Fruit fly (Drosophila melanogaster): ENCODE measurements around the gene CG8813.
A peak's percentile ranks its signal among the peaks of the same experiment; 100 is the strongest.

Gene CG8813

dm6 chr2L:2882968-2883702 is 13.7 kb downstream of the CG8813 start (continued):
- TF ChIP-seq Rfx (GFP tag; IDR thresholded peaks at IDR 0.05) (peak; percentile 67), tgo (GFP tag; IDR thresholded peaks at IDR 0.05) (peak; percentile 47; the same call in 2 of the 3 replicates), CG18011 (GFP tag; optimal IDR thresholded peaks at IDR 0.05) (no peak), CG15601 (tag; optimal IDR thresholded peaks at IDR 0.05) (peak; percentile 55), cwo (GFP tag; optimal IDR thresholded peaks at IDR 0.05) (peak; percentile 26), az2 (GFP tag; optimal IDR thresholded peaks at IDR 0.05) (peak; percentile 34), CG8290 (GFP tag; optimal IDR thresholded peaks at IDR 0.05) (peak; percentile 4), CG8290 (tag; optimal IDR thresholded peaks at IDR 0.05) (peak in 1 of 2 experiments; percentile 73), Awh (GFP tag; IDR thresholded peaks at IDR 0.05) (peak; percentile 76), CG13123 (GFP tag; optimal IDR thresholded peaks at IDR 0.05) (peak; percentile 43), crc (GFP tag; optimal IDR thresholded peaks at IDR 0.05) (peak; percentile 8), CG31224 (GFP tag; IDR thresholded peaks at IDR 0.05) (peak; percentile 12; the same call in 1 of the 2 replicates), CG31388 (GFP tag; optimal IDR thresholded peaks at IDR 0.05) (no peak), CG1647 (GFP tag; optimal IDR thresholded peaks at IDR 0.05) (peak; percentile 27), sisA (GFP tag; IDR thresholded peaks at IDR 0.05) (peak; percentile 25; the same call in 1 of the 2 replicates), Spps (tag; optimal IDR thresholded peaks at IDR 0.05) (no peak), Six4 (GFP tag; optimal IDR thresholded peaks at IDR 0.05) (peak; percentile 19), CG4617 (GFP tag; optimal IDR thresholded peaks at IDR 0.05; ENCODE audit: borderline replicate concordance) (peak; percentile 47), crp (GFP tag; optimal IDR thresholded peaks at IDR 0.05) (peak in 1 of 2 experiments; percentile 57), Kr (GFP tag; optimal IDR thresholded peaks at IDR 0.05) (no peak), CG7839 (tag; optimal IDR thresholded peaks at IDR 0.05) (peak; percentile 51), gfzf (GFP tag; optimal IDR thresholded peaks at IDR 0.05) (peak; percentile 25), Dref (GFP tag; IDR thresholded peaks at IDR 0.05) (peak; percentile 53), CG4707 (GFP tag; optimal IDR thresholded peaks at IDR 0.05) (peak; percentile 23), otp (GFP tag; IDR thresholded peaks at IDR 0.05) (peak; percentile 60; the same call in 1 of the 3 replicates), mam (GFP tag; optimal IDR thresholded peaks at IDR 0.05) (peak; percentile 33), Doc2 (GFP tag; IDR thresholded peaks at IDR 0.05) (no peak), kni (GFP tag; optimal IDR thresholded peaks at IDR 0.05) (peak; percentile 33), Chrac-16 (GFP tag; optimal IDR thresholded peaks at IDR 0.05) (peak; percentile 16), Xbp1 (GFP tag; optimal IDR thresholded peaks at IDR 0.05) (peak; percentile 42), Antp (GFP tag; optimal IDR thresholded peaks at IDR 0.05) (peak; percentile 36), dpn (GFP tag; optimal IDR thresholded peaks at IDR 0.05) (peak in 1 of 2 experiments; percentile 14), Neu2 (GFP tag; optimal IDR thresholded peaks at IDR 0.05; ENCODE audit: borderline replicate concordance) (no peak), sug (tag; optimal IDR thresholded peaks at IDR 0.05) (peak; percentile 75), Mes4 (GFP tag; optimal IDR thresholded peaks at IDR 0.05) (peak; percentile 19), CG12219 (GFP tag; optimal IDR thresholded peaks at IDR 0.05) (peak; percentile 25), Bgb (GFP tag; IDR thresholded peaks at IDR 0.05; ENCODE audit: partially characterized antibody) (peak; percentile 46; the same call in 1 of the 2 replicates), wek (GFP tag; optimal IDR thresholded peaks at IDR 0.05) (peak; percentile 75), CG17829 (tag; optimal IDR thresholded peaks at IDR 0.05) (peak; percentile 49), CG11398 (GFP tag; optimal IDR thresholded peaks at IDR 0.05) (peak; percentile 68), sens (GFP tag) (peak; percentile 87), Meics (GFP tag; optimal IDR thresholded peaks at IDR 0.05) (peak; percentile 55), CG4360 (GFP tag; IDR thresholded peaks at IDR 0.05) (no peak), kay (GFP tag; optimal IDR thresholded peaks at IDR 0.05) (peak; percentile 46), Atf6 (GFP tag; IDR thresholded peaks at IDR 0.05) (peak; percentile 68), CG10267 (tag; optimal IDR thresholded peaks at IDR 0.05) (peak; percentile 38), Oli (tag; optimal IDR thresholded peaks at IDR 0.05) (peak; percentile 29), Nf-YA (GFP tag; IDR thresholded peaks at IDR 0.05) (peak; percentile 65; the same call in 1 of the 2 replicates), caup (GFP tag; optimal IDR thresholded peaks at IDR 0.05; ENCODE audit: severe bottlenecking) (peak; percentile 26)
